Worm (Caenorhabditis elegans) whole organism, L4 larva: Measurements from ENCODE around the gene klp-17.
A peak's percentile ranks its signal among the peaks of the same experiment; 100 is the strongest.

Experiments
- D1046.2 ChIP-seq: fragments of 200-800 bp; sonication (Bioruptor generic); IDR thresholded peaks from 2 replicates; pipeline ENCODE4 v1.3.6; 2022; ENCODE audit warnings: missing genetic modification characterization, missing compliant biosample characterization
- F10B5.3 ChIP-seq: sonication (generic microtip); optimal IDR thresholded peaks from 2 replicates; lab custom pipeline; 2016; ENCODE audit warnings: mild to moderate bottlenecking, missing genetic modification characterization, missing compliant biosample characterization
- F37D6.2 ChIP-seq: sonication (generic microtip); optimal IDR thresholded peaks from 2 replicates; lab custom pipeline; 2016; ENCODE audit warnings: mild to moderate bottlenecking, missing genetic modification characterization, missing compliant biosample characterization
- R02D3.7 ChIP-seq: fragments of 150-350 bp; sonication (generic microtip); optimal IDR thresholded peaks from 3 replicates; lab custom pipeline; 2014; ENCODE audit warnings: missing biosample characterization, missing genetic modification characterization
- T20F7.1 ChIP-seq: fragments of 200-800 bp; sonication (Bioruptor generic); optimal IDR thresholded peaks from 2 replicates; lab custom pipeline; 2018; ENCODE audit warnings: mild to moderate bottlenecking, missing genetic modification characterization, missing compliant biosample characterization
- T26A8.4 ChIP-seq: fragments of 200-800 bp; sonication (Bioruptor generic); IDR thresholded peaks from 2 replicates; pipeline ENCODE4 v1.3.6; 2022; ENCODE audit warnings: missing genetic modification characterization, missing compliant biosample characterization
- Y105C5A.15 ChIP-seq: fragments of 200-800 bp; sonication (Bioruptor generic); IDR thresholded peaks from 2 replicates; pipeline ENCODE4 v1.3.6; 2022; ENCODE audit warnings: missing genetic modification characterization, missing compliant biosample characterization
- Y5F2A.4 ChIP-seq: fragments of 200-800 bp; sonication (Bioruptor generic); optimal IDR thresholded peaks from 2 replicates; lab custom pipeline; 2018; ENCODE audit warnings: mild to moderate bottlenecking, missing genetic modification characterization, missing compliant biosample characterization
- ZK337.2 ChIP-seq: fragments of 200-800 bp; sonication (Bioruptor generic); IDR thresholded peaks from 2 replicates; pipeline ENCODE4 v1.3.6; 2022; ENCODE audit warnings: missing genetic modification reagents, missing genetic modification characterization, missing compliant biosample characterization
- ZK546.5 ChIP-seq, 2 experiments: sonication (generic microtip); optimal IDR thresholded peaks; 2 replicates each; lab custom pipeline; 2017; ENCODE audit warnings: missing biosample characterization in 2 of 2, missing genetic modification characterization in 2 of 2
- aha-1 ChIP-seq: fragments of 150-350 bp; peaks from one replicate; lab custom pipeline; 2014; ENCODE audit warnings: missing biosample characterization, missing genetic modification characterization
- aly-2 ChIP-seq: sonication (generic microtip); optimal IDR thresholded peaks from 2 replicates; lab custom pipeline; 2018; ENCODE audit warnings: missing biosample characterization, missing genetic modification characterization
- ama-1 ChIP-seq: fragments of 150-350 bp; optimal IDR thresholded peaks from 2 replicates; lab custom pipeline; 2014; ENCODE audit warnings: inconsistent platforms, mixed read lengths
- arid-1 ChIP-seq: fragments of 200-800 bp; sonication (Bioruptor generic); conservative IDR thresholded peaks from 2 replicates; pipeline ENCODE4 v1.3.6; 2022; ENCODE audit warnings: missing genetic modification reagents, missing genetic modification characterization, missing compliant biosample characterization
- ceh-44 ChIP-seq: fragments of 200-800 bp; sonication (Bioruptor generic); IDR thresholded peaks from 2 replicates; pipeline ENCODE4 v1.3.6; 2022; ENCODE audit warnings: missing genetic modification reagents, missing genetic modification characterization, missing compliant biosample characterization
- ceh-62 ChIP-seq: sonication (generic microtip); optimal IDR thresholded peaks from 2 replicates; lab custom pipeline; 2017; ENCODE audit warnings: missing biosample characterization, missing genetic modification characterization
- ceh-82 ChIP-seq: sonication (generic microtip); optimal IDR thresholded peaks from 2 replicates; lab custom pipeline; 2017; ENCODE audit warnings: missing biosample characterization, missing genetic modification characterization
- ces-1 ChIP-seq: fragments of 150-350 bp; sonication (generic microtip); optimal IDR thresholded peaks from 4 replicates; lab custom pipeline; 2014; ENCODE audit warnings: missing biosample characterization, missing genetic modification reagents, missing genetic modification characterization
- cey-2 ChIP-seq: sonication (generic microtip); optimal IDR thresholded peaks from 3 replicates; lab custom pipeline; 2017; ENCODE audit warnings: missing genetic modification characterization, mild to moderate bottlenecking, missing compliant biosample characterization, antibody characterized with exemption, borderline replicate concordance; ENCODE audit not compliant: insufficient read depth
- ctbp-1 ChIP-seq: fragments of 200-800 bp; sonication (Bioruptor generic); IDR thresholded peaks from 2 replicates; pipeline ENCODE4 v1.3.6; 2022; ENCODE audit warnings: missing genetic modification reagents, missing genetic modification characterization, missing compliant biosample characterization
- daf-12 ChIP-seq: fragments of 150-350 bp; optimal IDR thresholded peaks from 2 replicates; lab custom pipeline; 2014; ENCODE audit warnings: missing biosample characterization, missing genetic modification reagents, missing genetic modification characterization
- daf-16 ChIP-seq, 3 experiments: sonication (generic microtip); optimal IDR thresholded peaks; 2 replicates each; lab custom pipeline; 2016 to 2017; ENCODE audit warnings: missing genetic modification characterization in 3 of 3, missing genetic modification reagents in 3 of 3, mild to moderate bottlenecking in 2 of 3, missing compliant biosample characterization in 2 of 3, missing biosample characterization in 1 of 3, moderate library complexity in 1 of 3
- daf-8 ChIP-seq: fragments of 200-800 bp; sonication (Bioruptor generic); IDR thresholded peaks from 2 replicates; pipeline ENCODE4 v1.3.6; 2022; ENCODE audit warnings: missing genetic modification characterization, missing compliant biosample characterization
- dmd-6 ChIP-seq: fragments of 200-800 bp; sonication (Bioruptor generic); IDR thresholded peaks from 2 replicates; pipeline ENCODE4 v1.3.6; 2022; ENCODE audit warnings: missing genetic modification reagents, missing genetic modification characterization, missing compliant biosample characterization
- dmd-9 ChIP-seq: fragments of 200-800 bp; sonication (Bioruptor generic); IDR thresholded peaks from 2 replicates; pipeline ENCODE4 v1.3.6; 2022; ENCODE audit warnings: missing genetic modification reagents, missing genetic modification characterization, missing compliant biosample characterization
- dpl-1 ChIP-seq: fragments of 150-350 bp; optimal IDR thresholded peaks from 2 replicates; lab custom pipeline; 2014; ENCODE audit warnings: missing biosample characterization, missing genetic modification reagents, missing genetic modification characterization
- egl-27 ChIP-seq: sonication (generic microtip); optimal IDR thresholded peaks from 3 replicates; lab custom pipeline; 2017; ENCODE audit warnings: missing biosample characterization, missing genetic modification reagents, missing genetic modification characterization
- egl-43 ChIP-seq: fragments of 200-800 bp; sonication (Bioruptor generic); IDR thresholded peaks from 2 replicates; pipeline ENCODE4 v1.3.6; 2022; ENCODE audit warnings: missing genetic modification reagents, missing genetic modification characterization, missing compliant biosample characterization
- gei-8 ChIP-seq: fragments of 200-800 bp; sonication (Bioruptor generic); optimal IDR thresholded peaks from 2 replicates; lab custom pipeline; 2018; ENCODE audit warnings: mild to moderate bottlenecking, missing genetic modification characterization, missing compliant biosample characterization
- hmg-1.1 ChIP-seq: fragments of 200-800 bp; sonication (Bioruptor generic); IDR thresholded peaks from 2 replicates; pipeline ENCODE4 v1.3.6; 2022; ENCODE audit warnings: missing genetic modification reagents, missing genetic modification characterization, missing compliant biosample characterization
- jun-1 ChIP-seq: fragments of 150-350 bp; optimal IDR thresholded peaks from 2 replicates; lab custom pipeline; 2014; ENCODE audit warnings: missing biosample characterization, missing genetic modification reagents, missing genetic modification characterization
- lim-7 ChIP-seq: fragments of 200-800 bp; sonication (Bioruptor generic); IDR thresholded peaks from 2 replicates; pipeline ENCODE4 v1.3.6; 2022; ENCODE audit warnings: missing genetic modification characterization, missing compliant biosample characterization
- lin-13 ChIP-seq: fragments of 150-350 bp; optimal IDR thresholded peaks from 2 replicates; lab custom pipeline; 2014; ENCODE audit warnings: missing biosample characterization, missing genetic modification reagents, missing genetic modification characterization
- lin-38 ChIP-seq: fragments of 200-800 bp; sonication (Bioruptor generic); IDR thresholded peaks from 2 replicates; pipeline ENCODE4 v1.3.6; 2022; ENCODE audit warnings: missing genetic modification reagents, missing genetic modification characterization, missing compliant biosample characterization
- mdl-1 ChIP-seq, 2 experiments: fragments of 150-350 bp in 1 of 2; sonication (generic microtip) in 1 of 2; optimal IDR thresholded peaks; 2 replicates each; lab custom pipeline; 2014 to 2017; ENCODE audit warnings: missing biosample characterization in 2 of 2, missing genetic modification characterization in 2 of 2
- mes-2 ChIP-seq: sonication (generic microtip); optimal IDR thresholded peaks from 2 replicates; lab custom pipeline; 2016; ENCODE audit warnings: missing genotype, mild to moderate bottlenecking, missing genetic modification characterization, missing compliant biosample characterization; ENCODE audit not compliant: poor library complexity, severe bottlenecking
- nhr-10 ChIP-seq: fragments of 150-350 bp; optimal IDR thresholded peaks from 2 replicates; lab custom pipeline; 2014; ENCODE audit warnings: missing biosample characterization, missing genetic modification characterization
- nhr-102 ChIP-seq: sonication (generic microtip); optimal IDR thresholded peaks from 2 replicates; lab custom pipeline; 2016; ENCODE audit warnings: mild to moderate bottlenecking, missing genetic modification characterization, moderate library complexity, missing compliant biosample characterization
- nhr-28 ChIP-seq: fragments of 150-350 bp; optimal IDR thresholded peaks from 2 replicates; lab custom pipeline; 2014; ENCODE audit warnings: missing biosample characterization, missing genetic modification characterization
- nhr-48 ChIP-seq: sonication (generic microtip); optimal IDR thresholded peaks from 2 replicates; lab custom pipeline; 2016; ENCODE audit warnings: mild to moderate bottlenecking, missing genetic modification characterization, missing compliant biosample characterization
- nhr-6 ChIP-seq: fragments of 150-350 bp; optimal IDR thresholded peaks from 2 replicates; lab custom pipeline; 2014; ENCODE audit warnings: missing biosample characterization, missing genetic modification characterization
- nhr-76 ChIP-seq: fragments of 150-350 bp; optimal IDR thresholded peaks from 2 replicates; lab custom pipeline; 2014; ENCODE audit warnings: missing biosample characterization, missing genetic modification characterization
- saeg-2 ChIP-seq: fragments of 200-800 bp; sonication (Bioruptor generic); IDR thresholded peaks from 2 replicates; pipeline ENCODE4 v1.3.6; 2022; ENCODE audit warnings: missing genetic modification reagents, missing genetic modification characterization, missing compliant biosample characterization
- sdz-12 ChIP-seq: fragments of 200-800 bp; sonication (Bioruptor generic); optimal IDR thresholded peaks from 2 replicates; lab custom pipeline; 2018; ENCODE audit warnings: mild to moderate bottlenecking, missing genetic modification characterization, missing compliant biosample characterization
- tag-97 ChIP-seq: fragments of 200-800 bp; sonication (Bioruptor generic); IDR thresholded peaks from 2 replicates; pipeline ENCODE4 v1.3.6; 2022; ENCODE audit warnings: missing genetic modification characterization, missing compliant biosample characterization
- unc-130 ChIP-seq: sonication (generic microtip); optimal IDR thresholded peaks from 2 replicates; lab custom pipeline; 2016; ENCODE audit warnings: missing genetic modification reagents, missing genetic modification characterization, missing compliant biosample characterization
- unc-62 ChIP-seq, 3 experiments: fragments of 150-350 bp in 1 of 3; sonication (generic microtip); optimal IDR thresholded peaks in 2 of 3; peaks in 1 of 3; 1 replicate in 1 of 3; 2 replicates in 2 of 3; lab custom pipeline; 2014 to 2017; ENCODE audit warnings: missing biosample characterization in 3 of 3, missing genetic modification characterization in 3 of 3, missing genetic modification reagents in 3 of 3, missing genotype in 1 of 3
- zag-1 ChIP-seq: fragments of 150-350 bp; optimal IDR thresholded peaks from 2 replicates; lab custom pipeline; 2014; ENCODE audit warnings: missing biosample characterization, missing genetic modification characterization
- zfp-2 ChIP-seq: sonication (generic microtip); optimal IDR thresholded peaks from 2 replicates; lab custom pipeline; 2016; ENCODE audit warnings: mild to moderate bottlenecking, missing genetic modification characterization, missing compliant biosample characterization

klp-17 gene

DNA sequence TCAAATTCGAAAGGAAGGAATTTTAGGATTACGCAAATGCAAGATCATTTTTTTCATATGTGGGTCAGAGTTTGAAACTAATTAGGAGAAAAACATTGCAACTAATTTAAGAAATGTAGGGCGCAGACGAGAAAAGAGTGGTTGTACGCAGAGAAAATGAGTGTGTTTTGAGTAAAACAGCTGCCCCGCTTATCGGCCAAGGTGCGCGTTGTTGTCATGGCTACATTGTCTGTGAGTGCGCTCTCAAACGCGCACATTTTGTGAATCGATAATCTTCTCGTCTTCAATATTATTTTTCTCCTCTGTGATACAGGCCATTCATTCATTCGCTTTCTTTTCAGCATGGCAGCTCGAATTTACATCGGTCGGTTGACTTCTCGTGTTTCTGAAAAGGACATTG is 13.8 kb downstream of the klp-17 start:
- TF ChIP-seq ceh-82 (no peak), hmg-1.1 (GFP tag; lab: Robert Waterston, UW) (0 out of 2 replicates have a peak, but pooled peaks have one; percentile 10), dmd-6 (peak; percentile 13; the same call in 1 of the 2 replicates)

DNA sequence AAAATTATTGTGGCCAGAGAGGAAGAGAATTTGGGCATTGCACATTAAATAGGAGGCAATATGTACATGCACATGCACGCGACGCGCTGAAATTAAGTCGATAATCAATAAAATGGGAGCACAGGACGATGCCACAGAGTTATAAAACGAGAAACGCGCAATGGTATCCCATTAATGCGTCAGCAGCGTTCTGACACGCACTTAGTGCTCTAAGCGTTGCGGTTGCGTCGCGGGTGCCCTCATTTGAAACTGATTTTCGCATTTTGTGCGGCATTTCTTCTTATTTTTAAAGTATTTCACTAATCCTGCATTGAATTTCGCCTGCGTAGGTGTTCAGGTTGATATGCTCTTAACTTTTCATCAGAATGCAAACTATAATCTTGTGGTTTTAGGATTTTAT is 14.4 kb downstream of the klp-17 start, which contains the start of gene rsp-1:
rsp-1 (plus strand) TSS at position 338 of the 400 bp plus-strand sequence.
- TF ChIP-seq unc-130 (peak; percentile 44), nhr-10 (tag; lab: Kevin White, UChicago) (no peak), saeg-2 (GFP tag; lab: Robert Waterston, UW) (no peak), daf-12 (tag; lab: Kevin White, UChicago) (no peak), lin-38 (GFP tag; lab: Robert Waterston, UW) (peak; percentile 89), nhr-102 (tag; lab: Kevin White, UChicago) (peak; percentile 87), egl-27 (no peak), dpl-1 (peak; percentile 86), lin-13 (GFP tag; lab: Kevin White, UChicago) (peak; percentile 93), nhr-6 (tag; lab: Kevin White, UChicago) (peak; percentile 93), D1046.2 (GFP tag; lab: Robert Waterston, UW) (no peak), cey-2 (tag; lab: Kevin White, UChicago) (no peak), ctbp-1 (GFP tag; lab: Robert Waterston, UW) (peak; percentile 61; the same call in 1 of the 2 replicates), ceh-44 (GFP tag; lab: Robert Waterston, UW) (peak; percentile 62; the same call in 1 of the 2 replicates), gei-8 (no peak), Y105C5A.15 (GFP tag; lab: Robert Waterston, UW) (no peak), ZK337.2 (GFP tag; lab: Robert Waterston, UW) (no peak), tag-97 (GFP tag; lab: Robert Waterston, UW) (no peak), dmd-9 (GFP tag; lab: Robert Waterston, UW) (peak; percentile 83), arid-1 (peak; percentile 88), unc-62 (GFP tag; optimal IDR thresholded peaks at IDR 0.05 in 1 of 2; lab: Kevin White, UChicago) (peak in 1 of 2 experiments; percentile 99), unc-62 (tag; optimal IDR thresholded peaks at IDR 0.05; lab: Kevin White, UChicago) (no peak), ceh-62 (tag; lab: Kevin White, UChicago) (no peak), lim-7 (no peak), F10B5.3 (tag; lab: Kevin White, UChicago) (peak; percentile 41), zfp-2 (peak; percentile 54), R02D3.7 (tag; lab: Kevin White, UChicago) (no peak), zag-1 (tag; lab: Kevin White, UChicago) (no peak), mdl-1 (tag; optimal IDR thresholded peaks at IDR 0.05; lab: Kevin White, UChicago) (peak in 1 of 2 experiments; percentile 76), jun-1 (tag; lab: Kevin White, UChicago) (peak; percentile 72), nhr-48 (tag; lab: Kevin White, UChicago) (peak; percentile 82), ama-1 (lab: Kevin White, UChicago) (peak; percentile 35), nhr-76 (tag; lab: Kevin White, UChicago) (no peak), Y5F2A.4 (GFP tag; lab: Kevin White, UChicago) (no peak), ces-1 (no peak), sdz-12 (GFP tag; lab: Kevin White, UChicago) (no peak), nhr-28 (tag; lab: Kevin White, UChicago) (peak; percentile 79), aha-1 (tag; lab: Kevin White, UChicago) (peak; percentile 96), T26A8.4 (GFP tag; lab: Robert Waterston, UW) (peak; percentile 84), T20F7.1 (GFP tag; lab: Kevin White, UChicago) (peak; percentile 90), daf-16 (GFP tag; optimal IDR thresholded peaks at IDR 0.05; lab: Kevin White, UChicago) (peak; percentile 15 to 28), daf-16 (tag; optimal IDR thresholded peaks at IDR 0.05; lab: Kevin White, UChicago) (peak; percentile 65), F37D6.2 (tag; lab: Kevin White, UChicago) (peak; percentile 78), mes-2 (peak; percentile 95), egl-43 (GFP tag; lab: Robert Waterston, UW) (peak; percentile 73; the same call in 1 of the 2 replicates), ZK546.5 (tag; optimal IDR thresholded peaks at IDR 0.05; lab: Kevin White, UChicago) (no peak), daf-8 (GFP tag; lab: Robert Waterston, UW) (no peak), aly-2 (no peak)
